Fruit fly (Drosophila melanogaster): ENCODE measurements around the gene Ir10a.

Ir10a gene

DNA sequence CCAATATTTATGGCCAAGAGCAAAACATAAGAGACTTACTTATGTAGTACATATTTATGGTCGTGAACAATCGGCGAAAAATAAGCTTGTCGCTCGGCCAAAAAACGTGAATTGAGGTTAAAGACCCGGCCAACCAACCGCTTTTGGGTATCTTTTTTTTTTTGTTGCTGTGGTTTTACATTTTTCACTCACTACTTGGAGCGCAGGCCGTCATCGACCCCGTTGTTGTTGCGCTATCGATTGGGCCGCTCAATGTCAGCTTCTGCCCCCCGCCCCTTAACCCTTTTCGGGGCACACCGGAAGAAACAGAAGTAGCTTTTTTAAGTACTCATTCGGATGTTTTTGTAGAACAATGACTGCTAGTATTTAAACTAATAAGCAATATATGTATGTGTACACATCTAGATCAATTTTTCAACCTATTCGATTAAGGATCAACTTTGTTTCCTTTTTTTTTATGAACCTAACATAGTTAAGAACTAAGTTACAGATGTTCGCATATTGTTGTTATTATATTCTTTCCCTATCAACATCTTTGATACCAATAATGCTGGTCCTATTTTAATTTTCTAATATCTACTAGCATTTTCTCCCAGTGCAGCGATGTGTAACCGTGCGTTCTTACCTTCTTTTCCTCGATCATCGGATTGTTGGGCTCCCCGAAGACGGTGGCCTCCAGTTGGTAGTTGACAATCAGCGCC is 27.2 kb upstream of the Ir10a start (continued):
- TF ChIP-seq zen2 (GFP tag; IDR thresholded peaks at IDR 0.05; ENCODE audit: partially characterized antibody) (no peak), croc (GFP tag; conservative IDR thresholded peaks at IDR 0.05) (peak; percentile 47; the same call in 1 of the 3 replicates), Xrp1 (GFP tag; IDR thresholded peaks at IDR 0.05) (peak; percentile 61), pfk (GFP tag; optimal IDR thresholded peaks at IDR 0.05) (no peak), CG10654 (GFP tag; optimal IDR thresholded peaks at IDR 0.05) (peak; percentile 41), CG13775 (GFP tag; optimal IDR thresholded peaks at IDR 0.05) (peak; percentile 70), CG32532 (GFP tag; IDR thresholded peaks at IDR 0.05) (peak; percentile 54; the same call in 1 of the 2 replicates), ato (GFP tag; IDR thresholded peaks at IDR 0.05; ENCODE audit: partially characterized antibody) (no peak), CG1529 (GFP tag; optimal IDR thresholded peaks at IDR 0.05) (no peak), Sry-δ (GFP tag; optimal IDR thresholded peaks at IDR 0.05) (peak; percentile 26), NFAT (GFP tag; IDR thresholded peaks at IDR 0.05) (no peak), lov (optimal IDR thresholded peaks at IDR 0.05) (no peak), lov (GFP tag; IDR thresholded peaks at IDR 0.05) (no peak), her (GFP tag; optimal IDR thresholded peaks at IDR 0.05) (peak; percentile 43), twi (tag; optimal IDR thresholded peaks at IDR 0.05) (no peak), CG2116 (GFP tag; optimal IDR thresholded peaks at IDR 0.05) (peak; percentile 44), CG31388 (GFP tag; optimal IDR thresholded peaks at IDR 0.05) (no peak), Taf1 (GFP tag; IDR thresholded peaks at IDR 0.05) (no peak), CG16813 (GFP tag; IDR thresholded peaks at IDR 0.05; ENCODE audit: partially characterized antibody) (no peak), ATbp (GFP tag; optimal IDR thresholded peaks at IDR 0.05) (peak; percentile 59), CG13296 (GFP tag; optimal IDR thresholded peaks at IDR 0.05) (peak; percentile 72), MTF-1 (GFP tag; optimal IDR thresholded peaks at IDR 0.05; ENCODE audit: borderline replicate concordance) (peak; percentile 16), Dip2 (GFP tag; IDR thresholded peaks at IDR 0.05) (no peak), gcm2 (GFP tag; optimal IDR thresholded peaks at IDR 0.05) (no peak), CG5953 (GFP tag; IDR thresholded peaks at IDR 0.05) (no peak), btn (GFP tag; optimal IDR thresholded peaks at IDR 0.05) (peak; percentile 51), CG33557 (GFP tag; optimal IDR thresholded peaks at IDR 0.05) (peak; percentile 67), tup (GFP tag; optimal IDR thresholded peaks at IDR 0.05) (no peak), fd64A (GFP tag; optimal IDR thresholded peaks at IDR 0.05) (no peak), CG3281 (GFP tag; optimal IDR thresholded peaks at IDR 0.05) (no peak), pzg (GFP tag; optimal IDR thresholded peaks at IDR 0.05) (no peak), Sin3A (optimal IDR thresholded peaks at IDR 0.05) (no peak), tap (tag; optimal IDR thresholded peaks at IDR 0.05) (no peak), Trl (optimal IDR thresholded peaks at IDR 0.05) (no peak), Trl (GFP tag; optimal IDR thresholded peaks at IDR 0.05) (peak; percentile 71), CG12942 (GFP tag; optimal IDR thresholded peaks at IDR 0.05) (peak; percentile 52), tx (GFP tag; optimal IDR thresholded peaks at IDR 0.05) (peak; percentile 59), Bgb (GFP tag; IDR thresholded peaks at IDR 0.05; ENCODE audit: partially characterized antibody) (no peak), CG7987 (GFP tag; optimal IDR thresholded peaks at IDR 0.05) (no peak), CG4854 (GFP tag; optimal IDR thresholded peaks at IDR 0.05) (peak; percentile 59), CG1792 (GFP tag; optimal IDR thresholded peaks at IDR 0.05) (no peak), z (GFP tag; IDR thresholded peaks at IDR 0.05) (no peak; the same call in 2 of the 3 replicates), wek (GFP tag; optimal IDR thresholded peaks at IDR 0.05) (no peak), psq (GFP tag; optimal IDR thresholded peaks at IDR 0.05) (no peak), Six4 (GFP tag; optimal IDR thresholded peaks at IDR 0.05) (peak; percentile 54), dmrt99B (tag; optimal IDR thresholded peaks at IDR 0.05) (peak; percentile 42), CG16815 (GFP tag; optimal IDR thresholded peaks at IDR 0.05) (peak; percentile 51), Bdp1 (GFP tag; optimal IDR thresholded peaks at IDR 0.05) (peak; percentile 44), Asciz (GFP tag; optimal IDR thresholded peaks at IDR 0.05) (no peak), nau (GFP tag; optimal IDR thresholded peaks at IDR 0.05) (no peak), Side (GFP tag; optimal IDR thresholded peaks at IDR 0.05) (peak; percentile 52)
